Fruit fly (Drosophila melanogaster) whole organism, embryonic: ENCODE data around the gene UQCR-6.4L.

ENCODE experiments used
- Aef1 ChIP-seq: fragments of 200-800 bp; sonication (Bioruptor generic); IDR thresholded peaks from 3 replicates; pipeline ENCODE4 v1.3.6; 2022; ENCODE audit warnings: missing biosample characterization, missing genetic modification characterization
- Atf3 ChIP-seq: fragments of 200-800 bp; sonication (Bioruptor generic); optimal IDR thresholded peaks from 3 replicates; lab custom pipeline; 2016; ENCODE audit warnings: missing biosample characterization, missing genetic modification characterization
- Atf6 ChIP-seq: fragments of 200-800 bp; sonication (Bioruptor generic); IDR thresholded peaks from 2 replicates; pipeline ENCODE4 v1.3.6; 2022; ENCODE audit warnings: missing biosample characterization, missing genetic modification characterization
- CG10321 ChIP-seq: fragments of 200-800 bp; sonication (Bioruptor generic); IDR thresholded peaks from 2 replicates; pipeline ENCODE4 v1.3.6; 2022; ENCODE audit warnings: missing biosample characterization, missing genetic modification characterization
- CG10959 ChIP-seq: fragments of 200-800 bp; sonication (Bioruptor generic); IDR thresholded peaks from 2 replicates; pipeline ENCODE4 v1.3.6; 2022; ENCODE audit warnings: missing biosample characterization, missing genetic modification characterization
- CG11085 ChIP-seq: fragments of 200-800 bp; sonication (Bioruptor generic); IDR thresholded peaks from 2 replicates; pipeline ENCODE4 v1.3.6; 2022; ENCODE audit warnings: missing biosample characterization, missing genetic modification characterization
- CG11696 ChIP-seq: fragments of 200-800 bp; sonication (Bioruptor generic); IDR thresholded peaks from 2 replicates; pipeline ENCODE4 v1.3.6; 2022; ENCODE audit warnings: missing biosample characterization, missing genetic modification characterization
- CG12071 ChIP-seq: fragments of 200-800 bp; sonication (Bioruptor generic); optimal IDR thresholded peaks from 3 replicates; lab custom pipeline; 2018; ENCODE audit warnings: missing biosample characterization, mild to moderate bottlenecking, missing genetic modification characterization
- CG12155 ChIP-seq: fragments of 200-800 bp; sonication (Bioruptor generic); optimal IDR thresholded peaks from 3 replicates; lab custom pipeline; 2016; ENCODE audit warnings: missing biosample characterization, missing genetic modification characterization
- CG12219 ChIP-seq: fragments of 200-800 bp; sonication (Bioruptor generic); optimal IDR thresholded peaks from 3 replicates; lab custom pipeline; 2018; ENCODE audit warnings: missing biosample characterization, mild to moderate bottlenecking, missing genetic modification characterization
- CG12744 ChIP-seq: fragments of 200-800 bp; sonication (Bioruptor generic); optimal IDR thresholded peaks from 2 replicates; lab custom pipeline; 2016; ENCODE audit warnings: missing biosample characterization, missing genetic modification characterization
- CG13894 ChIP-seq: fragments of 200-800 bp; sonication (Bioruptor generic); optimal IDR thresholded peaks from 3 replicates; lab custom pipeline; 2018; ENCODE audit warnings: missing biosample characterization, mild to moderate bottlenecking, missing genetic modification characterization, moderate library complexity
- CG14441 ChIP-seq: fragments of 200-800 bp; sonication (Bioruptor generic); IDR thresholded peaks from 2 replicates; pipeline ENCODE4 v1.3.6; 2022; ENCODE audit warnings: missing biosample characterization, missing genetic modification characterization
- CG15479 ChIP-seq: fragments of 200-800 bp; sonication (Bioruptor generic); optimal IDR thresholded peaks from 3 replicates; lab custom pipeline; 2019; ENCODE audit warnings: missing biosample characterization, mild to moderate bottlenecking, missing genetic modification characterization, moderate library complexity
- CG15601 ChIP-seq: fragments of 200-800 bp; sonication (Bioruptor generic); optimal IDR thresholded peaks from 3 replicates; lab custom pipeline; 2019; ENCODE audit warnings: missing biosample characterization, mild to moderate bottlenecking, missing genetic modification characterization, moderate library complexity
- CG17186 ChIP-seq: fragments of 200-800 bp; sonication (Bioruptor generic); optimal IDR thresholded peaks from 3 replicates; lab custom pipeline; 2017; ENCODE audit warnings: missing biosample characterization, missing genetic modification reagents, missing genetic modification characterization
- CG17829 ChIP-seq: fragments of 200-800 bp; optimal IDR thresholded peaks from 2 replicates; lab custom pipeline; 2019; ENCODE audit warnings: missing biosample characterization, mild to moderate bottlenecking, missing genetic modification characterization, moderate library complexity
- CG18619 ChIP-seq: fragments of 200-800 bp; sonication (Bioruptor generic); optimal IDR thresholded peaks from 3 replicates; lab custom pipeline; 2017; ENCODE audit warnings: missing biosample characterization, mild to moderate bottlenecking, missing genetic modification characterization
- CG3163 ChIP-seq: fragments of 200-800 bp; sonication (Bioruptor generic); optimal IDR thresholded peaks from 3 replicates; lab custom pipeline; 2016; ENCODE audit warnings: missing biosample characterization, missing genetic modification characterization
- CG32532 ChIP-seq: fragments of 200-800 bp; sonication (Bioruptor generic); IDR thresholded peaks from 2 replicates; pipeline ENCODE4 v1.3.6; 2022; ENCODE audit warnings: missing biosample characterization, missing genetic modification characterization
- CG3281 ChIP-seq: fragments of 200-800 bp; sonication (Bioruptor generic); optimal IDR thresholded peaks from 3 replicates; lab custom pipeline; 2017; ENCODE audit warnings: missing biosample characterization, mild to moderate bottlenecking, missing genetic modification characterization
- CG3847 ChIP-seq: fragments of 200-800 bp; sonication (Bioruptor generic); IDR thresholded peaks from 2 replicates; pipeline ENCODE4 v1.3.6; 2022; ENCODE audit warnings: missing biosample characterization, missing genetic modification characterization
- CG4360 ChIP-seq: fragments of 200-800 bp; sonication (Bioruptor generic); IDR thresholded peaks from 2 replicates; pipeline ENCODE4 v1.3.6; 2022; ENCODE audit warnings: missing biosample characterization, missing genetic modification characterization
- CG9609 ChIP-seq: fragments of 200-800 bp; sonication (Bioruptor generic); optimal IDR thresholded peaks from 3 replicates; lab custom pipeline; 2016; ENCODE audit warnings: missing biosample characterization, missing genetic modification characterization
- CG9817 ChIP-seq: fragments of 200-800 bp; sonication (Bioruptor generic); optimal IDR thresholded peaks from 2 replicates; lab custom pipeline; 2018; ENCODE audit warnings: missing biosample characterization, mild to moderate bottlenecking, missing genetic modification characterization, moderate library complexity
- Chrac-16 ChIP-seq: fragments of 200-800 bp; sonication (Bioruptor generic); optimal IDR thresholded peaks from 3 replicates; lab custom pipeline; 2016; ENCODE audit warnings: missing biosample characterization, missing genetic modification characterization
- D19B ChIP-seq: fragments of 200-800 bp; sonication (Bioruptor generic); optimal IDR thresholded peaks from 2 replicates; lab custom pipeline; 2017; ENCODE audit warnings: missing biosample characterization, mild to moderate bottlenecking, missing genetic modification characterization
- Dad ChIP-seq: fragments of 200-800 bp; sonication (Bioruptor generic); optimal IDR thresholded peaks from 3 replicates; lab custom pipeline; 2016; ENCODE audit warnings: missing biosample characterization, missing genetic modification characterization
- Dbx ChIP-seq: fragments of 200-800 bp; sonication (Bioruptor generic); IDR thresholded peaks from 3 replicates; pipeline ENCODE4 v1.3.6; 2022; ENCODE audit warnings: missing biosample characterization, missing genetic modification characterization
- Dll ChIP-seq: fragments of 200-800 bp; sonication (Bioruptor generic); IDR thresholded peaks from 4 replicates; pipeline ENCODE4 v1.3.6; 2022; ENCODE audit warnings: missing biosample characterization, missing genetic modification characterization; ENCODE audit not compliant: partially characterized antibody
- Ets97D ChIP-seq: fragments of 200-800 bp; sonication (Bioruptor generic); optimal IDR thresholded peaks from 3 replicates; lab custom pipeline; 2016; ENCODE audit warnings: missing biosample characterization, missing genetic modification characterization
- Fer3 ChIP-seq: fragments of 200-800 bp; sonication (Bioruptor generic); optimal IDR thresholded peaks from 2 replicates; lab custom pipeline; 2018; ENCODE audit warnings: missing biosample characterization, mild to moderate bottlenecking, missing genetic modification characterization, moderate library complexity
- HLH54F ChIP-seq: fragments of 200-800 bp; sonication (Bioruptor generic); optimal IDR thresholded peaks from 3 replicates; lab custom pipeline; 2016; ENCODE audit warnings: missing biosample characterization, missing genetic modification characterization
- Hmx ChIP-seq: fragments of 200-800 bp; sonication (Bioruptor generic); optimal IDR thresholded peaks from 2 replicates; lab custom pipeline; 2016; ENCODE audit warnings: missing biosample characterization, missing genetic modification characterization
- Nf-YC ChIP-seq: fragments of 200-800 bp; optimal IDR thresholded peaks from 3 replicates; lab custom pipeline; 2019; ENCODE audit warnings: missing biosample characterization, mild to moderate bottlenecking, missing genetic modification characterization, moderate library complexity
- Rfx ChIP-seq: fragments of 200-800 bp; sonication (Bioruptor generic); IDR thresholded peaks from 2 replicates; pipeline ENCODE4 v1.3.6; 2022; ENCODE audit warnings: missing biosample characterization, missing genetic modification characterization
- bab2 ChIP-seq: fragments of 200-800 bp; sonication (Bioruptor generic); optimal IDR thresholded peaks from 2 replicates; lab custom pipeline; 2016; ENCODE audit warnings: missing biosample characterization, missing genetic modification characterization
- cg ChIP-seq: fragments of 200-800 bp; sonication (Bioruptor generic); optimal IDR thresholded peaks from 3 replicates; lab custom pipeline; 2019; ENCODE audit warnings: missing biosample characterization, mild to moderate bottlenecking, missing genetic modification characterization, moderate library complexity
- cwo ChIP-seq: fragments of 200-800 bp; sonication (Bioruptor generic); optimal IDR thresholded peaks from 3 replicates; lab custom pipeline; 2017; ENCODE audit warnings: missing biosample characterization, missing genetic modification characterization, mild to moderate bottlenecking, moderate library complexity, missing genetic modification reagents
- dysf ChIP-seq: fragments of 200-800 bp; sonication (Bioruptor generic); IDR thresholded peaks from 3 replicates; pipeline ENCODE4 v1.3.6; 2022; ENCODE audit warnings: missing biosample characterization, missing genetic modification characterization
- eve ChIP-seq, 2 experiments: fragments of >200 bp; optimal IDR thresholded peaks; 2 replicates each; lab custom pipeline; 2017; ENCODE audit warnings: missing biosample characterization in 2 of 2, missing genetic modification characterization in 2 of 2
- gsb ChIP-seq: fragments of 200-800 bp; sonication (Bioruptor generic); IDR thresholded peaks from 2 replicates; pipeline ENCODE4 v1.3.6; 2022; ENCODE audit warnings: missing biosample characterization, missing genetic modification characterization
- h ChIP-seq: fragments of >200 bp; optimal IDR thresholded peaks from 2 replicates; lab custom pipeline; 2017
- lmd ChIP-seq: fragments of 200-800 bp; sonication (Bioruptor generic); IDR thresholded peaks from 2 replicates; pipeline ENCODE4 v1.3.6; 2022; ENCODE audit warnings: missing biosample characterization, missing genetic modification characterization
- mam ChIP-seq: fragments of 200-800 bp; sonication (Bioruptor generic); optimal IDR thresholded peaks from 3 replicates; lab custom pipeline; 2016; ENCODE audit warnings: missing biosample characterization, missing genetic modification characterization
- nau ChIP-seq: fragments of 200-800 bp; sonication (Bioruptor generic); optimal IDR thresholded peaks from 3 replicates; lab custom pipeline; 2017; ENCODE audit warnings: missing biosample characterization, mild to moderate bottlenecking, missing genetic modification characterization, missing genetic modification reagents
- schlank ChIP-seq: fragments of 200-800 bp; sonication (Bioruptor generic); optimal IDR thresholded peaks from 2 replicates; lab custom pipeline; 2018; ENCODE audit warnings: missing biosample characterization, mild to moderate bottlenecking, missing genetic modification characterization
- sug ChIP-seq: fragments of 200-800 bp; optimal IDR thresholded peaks from 2 replicates; lab custom pipeline; 2019; ENCODE audit warnings: missing biosample characterization, mild to moderate bottlenecking, missing genetic modification characterization, moderate library complexity
- tio ChIP-seq: fragments of 200-800 bp; sonication (Bioruptor generic); optimal IDR thresholded peaks from 2 replicates; lab custom pipeline; 2017; ENCODE audit warnings: missing biosample characterization, missing genetic modification characterization, inconsistent platforms
- wek ChIP-seq: fragments of 200-800 bp; sonication (Bioruptor generic); optimal IDR thresholded peaks from 3 replicates; lab custom pipeline; 2018; ENCODE audit warnings: missing biosample characterization, mild to moderate bottlenecking, missing genetic modification characterization, moderate library complexity
- zen ChIP-seq: fragments of 200-800 bp; sonication (Bioruptor generic); optimal IDR thresholded peaks from 3 replicates; lab custom pipeline; 2018; ENCODE audit warnings: missing biosample characterization, mild to moderate bottlenecking, missing genetic modification characterization, moderate library complexity

The UQCR-6.4L gene

DNA sequence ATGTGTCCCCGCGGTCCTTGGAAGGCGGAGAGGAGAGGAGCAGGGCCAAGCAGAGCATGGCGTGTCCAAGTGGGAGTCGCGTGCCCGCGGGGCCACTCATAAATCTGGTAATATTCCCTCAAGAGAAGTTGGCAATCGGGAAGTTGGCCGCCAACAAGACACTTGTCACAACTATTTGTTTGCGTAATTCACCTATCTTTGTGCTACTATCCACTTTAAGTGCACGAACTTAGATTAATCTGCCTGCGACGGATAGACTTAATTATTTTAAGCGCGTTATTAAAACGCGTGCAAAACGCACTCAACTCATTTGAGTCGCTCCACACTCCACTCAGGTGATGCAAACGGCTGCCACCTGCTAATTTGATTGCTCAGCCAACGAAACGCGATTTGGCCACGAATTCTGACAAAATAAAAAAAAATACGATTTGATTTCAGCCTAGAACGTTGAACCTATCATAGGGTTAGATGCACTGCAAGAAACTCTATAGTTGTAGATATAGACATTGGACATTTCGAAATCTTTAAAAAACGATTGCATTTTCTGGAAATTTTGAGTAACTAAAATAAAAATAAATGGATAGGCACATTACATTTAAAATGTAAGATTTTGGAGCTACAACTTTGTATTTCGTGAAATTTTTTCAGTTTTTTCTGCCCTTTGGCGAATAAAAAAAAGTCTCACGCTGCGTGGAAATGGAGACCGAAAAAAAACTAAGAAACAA lies 4.6 kb downstream of the UQCR-6.4L start:
- peak; percentile 35 for TF ChIP-seq CG12155 (GFP tag; lab: Kevin White, UChicago)
- peak; percentile 22; the same call in 1 of the 2 replicates for TF ChIP-seq CG11696 (GFP tag; lab: Robert Waterston, UW)
- no peak for TF ChIP-seq CG11085 (GFP tag; lab: Robert Waterston, UW)
- peak; percentile 30 for TF ChIP-seq CG13894 (tag; lab: Kevin White, UChicago)
- TF ChIP-seq Dad (GFP tag; lab: Kevin White, UChicago): no peak
- no peak for TF ChIP-seq CG3163 (GFP tag; lab: Kevin White, UChicago)
- no peak for TF ChIP-seq Ets97D (GFP tag; lab: Kevin White, UChicago)
- TF ChIP-seq CG10959: no peak
- no peak for TF ChIP-seq Dll (GFP tag; lab: Robert Waterston, UW)
- TF ChIP-seq Rfx: peak; percentile 85
- TF ChIP-seq CG18619 (GFP tag; lab: Kevin White, UChicago): peak; percentile 28
- TF ChIP-seq Nf-YC (tag; lab: Kevin White, UChicago): peak; percentile 32
- TF ChIP-seq zen: no peak
- TF ChIP-seq schlank (tag; lab: Kevin White, UChicago): no peak
- no peak for TF ChIP-seq CG15479 (GFP tag; lab: Kevin White, UChicago)
- TF ChIP-seq Aef1 (GFP tag; lab: Robert Waterston, UW): peak; percentile 47; the same call in 2 of the 3 replicates
- no peak for TF ChIP-seq CG12071 (GFP tag; lab: Kevin White, UChicago)
- peak; percentile 17 for TF ChIP-seq CG12219
- peak; percentile 21 for TF ChIP-seq Chrac-16 (GFP tag; lab: Kevin White, UChicago)
- peak; percentile 43 for TF ChIP-seq HLH54F (GFP tag; lab: Kevin White, UChicago)
- peak; percentile 24 for TF ChIP-seq CG9817 (tag; lab: Kevin White, UChicago)
- no peak for TF ChIP-seq CG15601 (tag; lab: Kevin White, UChicago)
- TF ChIP-seq CG3281 (GFP tag; lab: Kevin White, UChicago): peak; percentile 61
- peak; percentile 52 for TF ChIP-seq CG3847 (GFP tag; lab: Robert Waterston, UW)
- TF ChIP-seq h (lab: Kevin White, UChicago): no peak
- TF ChIP-seq tio (GFP tag; lab: Kevin White, UChicago): peak; percentile 35
- peak; percentile 71 for TF ChIP-seq Atf6 (GFP tag; lab: Robert Waterston, UW)
- TF ChIP-seq Hmx (GFP tag; lab: Kevin White, UChicago): no peak
- TF ChIP-seq CG4360 (GFP tag; lab: Robert Waterston, UW): no peak
- TF ChIP-seq cg (GFP tag; lab: Kevin White, UChicago): no peak
- TF ChIP-seq CG17829 (tag; lab: Kevin White, UChicago): peak; percentile 27
- TF ChIP-seq sug: peak; percentile 37
- peak; percentile 83 for TF ChIP-seq CG32532 (GFP tag; lab: Robert Waterston, UW)
- TF ChIP-seq mam: peak; percentile 50
- TF ChIP-seq CG17186 (GFP tag; lab: Kevin White, UChicago): no peak
- peak; percentile 67 for TF ChIP-seq Fer3 (tag; lab: Kevin White, UChicago)
- peak; percentile 82; the same call in 2 of the 3 replicates for TF ChIP-seq dysf (GFP tag; lab: Robert Waterston, UW)
- TF ChIP-seq lmd (GFP tag; lab: Robert Waterston, UW): peak; percentile 75
- TF ChIP-seq CG12744 (GFP tag; lab: Kevin White, UChicago): peak; percentile 45
- peak; percentile 22 for TF ChIP-seq nau (GFP tag; lab: Kevin White, UChicago)
- no peak for TF ChIP-seq wek
- peak; percentile 5 for TF ChIP-seq D19B (GFP tag; lab: Kevin White, UChicago)
- TF ChIP-seq CG9609: peak; percentile 21
- peak; percentile 29; the same call in 1 of the 2 replicates for TF ChIP-seq gsb (GFP tag; lab: Robert Waterston, UW)
- TF ChIP-seq Dbx: peak; percentile 74
- no peak for TF ChIP-seq CG10321 (GFP tag; lab: Robert Waterston, UW)
- peak; percentile 29 for TF ChIP-seq cwo (GFP tag; lab: Kevin White, UChicago)
- peak in 1 of 2 experiments; percentile 45 for TF ChIP-seq eve (GFP tag; optimal IDR thresholded peaks at IDR 0.05; lab: Kevin White, UChicago)
- peak; percentile 55 for TF ChIP-seq bab2 (GFP tag; lab: Kevin White, UChicago)
- peak; percentile 62 for TF ChIP-seq CG14441 (GFP tag; lab: Robert Waterston, UW)
- TF ChIP-seq Atf3: no peak
